Fruit fly (Drosophila melanogaster) whole organism, embryonic: ENCODE measurements around the gene CG3408.

Experiments
- Abd-B ChIP-seq: fragments of 200-800 bp; sonication (Bioruptor generic); optimal IDR thresholded peaks from 2 replicates; lab custom pipeline; 2018; ENCODE audit warnings: missing biosample characterization, mild to moderate bottlenecking, missing genetic modification characterization, moderate library complexity
- Atf6 ChIP-seq: fragments of 200-800 bp; sonication (Bioruptor generic); IDR thresholded peaks from 2 replicates; pipeline ENCODE4 v1.3.6; 2022; ENCODE audit warnings: missing biosample characterization, missing genetic modification characterization
- Awh ChIP-seq: fragments of 200-800 bp; sonication (Bioruptor generic); IDR thresholded peaks from 2 replicates; pipeline ENCODE4, ENCODE4 v1.3.6; 2022; ENCODE audit warnings: missing biosample characterization, missing genetic modification characterization
- B-H1 ChIP-seq: fragments of 200-800 bp; sonication (Bioruptor generic); IDR thresholded peaks from 3 replicates; pipeline ENCODE4 v1.3.6; 2022; ENCODE audit warnings: missing biosample characterization, missing genetic modification characterization
- BtbVII ChIP-seq: fragments of 200-800 bp; sonication (Bioruptor generic); optimal IDR thresholded peaks from 3 replicates; lab custom pipeline; 2017; ENCODE audit warnings: missing biosample characterization, mild to moderate bottlenecking, missing genetic modification characterization
- CG10543 ChIP-seq: fragments of 200-800 bp; sonication (Bioruptor generic); optimal IDR thresholded peaks from 3 replicates; lab custom pipeline; 2017; ENCODE audit warnings: missing biosample characterization, mild to moderate bottlenecking, missing genetic modification characterization, moderate library complexity
- CG12219 ChIP-seq: fragments of 200-800 bp; sonication (Bioruptor generic); optimal IDR thresholded peaks from 3 replicates; lab custom pipeline; 2018; ENCODE audit warnings: missing biosample characterization, mild to moderate bottlenecking, missing genetic modification characterization
- CG13287 ChIP-seq: fragments of 200-800 bp; sonication (Bioruptor generic); IDR thresholded peaks from 2 replicates; pipeline ENCODE4 v1.3.6; 2022; ENCODE audit warnings: missing biosample characterization, missing genetic modification characterization; ENCODE audit not compliant: partially characterized antibody
- CG13894 ChIP-seq: fragments of 200-800 bp; sonication (Bioruptor generic); optimal IDR thresholded peaks from 3 replicates; lab custom pipeline; 2018; ENCODE audit warnings: missing biosample characterization, mild to moderate bottlenecking, missing genetic modification characterization, moderate library complexity
- CG15269 ChIP-seq: fragments of 200-800 bp; sonication (Bioruptor generic); optimal IDR thresholded peaks from 2 replicates; lab custom pipeline; 2018; ENCODE audit warnings: missing biosample characterization, mild to moderate bottlenecking, missing genetic modification characterization, moderate library complexity
- CG16863 ChIP-seq: fragments of 200-800 bp; sonication (Bioruptor generic); optimal IDR thresholded peaks from 3 replicates; lab custom pipeline; 2016; ENCODE audit warnings: missing biosample characterization, missing genetic modification characterization
- CG17568 ChIP-seq: fragments of 200-800 bp; sonication (Bioruptor generic); optimal IDR thresholded peaks from 2 replicates; lab custom pipeline; 2018; ENCODE audit warnings: missing biosample characterization, mild to moderate bottlenecking, missing genetic modification characterization, moderate library complexity
- CG2120 ChIP-seq: fragments of 200-800 bp; sonication (Bioruptor generic); optimal IDR thresholded peaks from 3 replicates; lab custom pipeline; 2016; ENCODE audit warnings: missing biosample characterization, missing genetic modification characterization
- CG2199 ChIP-seq: fragments of 200-800 bp; sonication (Bioruptor generic); IDR thresholded peaks from 3 replicates; pipeline ENCODE4 v1.3.6; 2022; ENCODE audit warnings: missing biosample characterization, missing genetic modification characterization
- CG3407 ChIP-seq: fragments of 200-800 bp; sonication (Bioruptor generic); optimal IDR thresholded peaks from 2 replicates; lab custom pipeline; 2018; ENCODE audit warnings: missing biosample characterization, mild to moderate bottlenecking, missing genetic modification characterization
- CG4282 ChIP-seq: fragments of 200-800 bp; sonication (Bioruptor generic); optimal IDR thresholded peaks from 2 replicates; lab custom pipeline; 2016; ENCODE audit warnings: missing biosample characterization, missing genetic modification characterization
- CG7357 ChIP-seq: fragments of 200-800 bp; sonication (Bioruptor generic); IDR thresholded peaks from 3 replicates; pipeline ENCODE4 v1.3.6; 2022; ENCODE audit warnings: missing biosample characterization, missing genetic modification characterization
- CG7556 ChIP-seq: fragments of 200-800 bp; sonication (Bioruptor generic); optimal IDR thresholded peaks from 2 replicates; lab custom pipeline; 2017; ENCODE audit warnings: missing biosample characterization, mild to moderate bottlenecking, missing genetic modification characterization
- CG7839 ChIP-seq: fragments of 200-800 bp; sonication (Bioruptor generic); optimal IDR thresholded peaks from 3 replicates; lab custom pipeline; 2018; ENCODE audit warnings: missing biosample characterization, mild to moderate bottlenecking, missing genetic modification characterization, moderate library complexity
- CG8089 ChIP-seq: fragments of 200-800 bp; sonication (Bioruptor generic); optimal IDR thresholded peaks from 3 replicates; lab custom pipeline; 2016; ENCODE audit warnings: missing biosample characterization, missing genetic modification characterization
- CG8281 ChIP-seq: fragments of 200-800 bp; sonication (Bioruptor generic); optimal IDR thresholded peaks from 2 replicates; lab custom pipeline; 2018; ENCODE audit warnings: missing biosample characterization, mild to moderate bottlenecking, missing genetic modification characterization, moderate library complexity
- CG8290 ChIP-seq, 3 experiments: fragments of 200-800 bp; sonication (Bioruptor generic); optimal IDR thresholded peaks; 2 replicates each; lab custom pipeline; 2016 to 2019; ENCODE audit warnings: missing biosample characterization in 3 of 3, missing genetic modification characterization in 3 of 3, mild to moderate bottlenecking in 2 of 3, moderate library complexity in 1 of 3
- CG8388 ChIP-seq: fragments of 200-800 bp; sonication (Bioruptor generic); optimal IDR thresholded peaks from 2 replicates; lab custom pipeline; 2019; ENCODE audit warnings: missing biosample characterization, mild to moderate bottlenecking, missing genetic modification characterization, moderate library complexity
- CG9932 ChIP-seq: fragments of 200-800 bp; sonication (Bioruptor generic); IDR thresholded peaks from 2 replicates; pipeline ENCODE4 v1.3.6; 2022; ENCODE audit warnings: missing biosample characterization, missing genetic modification characterization
- CoRest ChIP-seq: fragments of 200-800 bp; sonication (Bioruptor generic); optimal IDR thresholded peaks from 3 replicates; lab custom pipeline; 2018; ENCODE audit warnings: missing biosample characterization, mild to moderate bottlenecking, missing genetic modification characterization, moderate library complexity
- CrebB ChIP-seq: fragments of 200-800 bp; sonication (Bioruptor generic); optimal IDR thresholded peaks from 3 replicates; lab custom pipeline; 2018; ENCODE audit warnings: missing biosample characterization, mild to moderate bottlenecking, missing genetic modification characterization
- Nf-YB ChIP-seq: fragments of 200-800 bp; sonication (Bioruptor generic); optimal IDR thresholded peaks from 3 replicates; lab custom pipeline; 2019; ENCODE audit warnings: missing biosample characterization, mild to moderate bottlenecking, missing genetic modification characterization, moderate library complexity
- Poxn ChIP-seq: fragments of 200-800 bp; sonication (Bioruptor generic); IDR thresholded peaks from 2 replicates; pipeline ENCODE4 v1.3.6; 2022; ENCODE audit warnings: missing biosample characterization, missing genetic modification characterization
- Rfx ChIP-seq: fragments of 200-800 bp; sonication (Bioruptor generic); IDR thresholded peaks from 2 replicates; pipeline ENCODE4 v1.3.6; 2022; ENCODE audit warnings: missing biosample characterization, missing genetic modification characterization
- Rx ChIP-seq: fragments of 200-800 bp; sonication (Bioruptor generic); IDR thresholded peaks from 2 replicates; pipeline ENCODE4 v1.3.6; 2022; ENCODE audit warnings: missing biosample characterization, missing genetic modification characterization
- YL-1 ChIP-seq: fragments of 200-800 bp; sonication (Bioruptor generic); optimal IDR thresholded peaks from 3 replicates; lab custom pipeline; 2017; ENCODE audit warnings: missing biosample characterization, mild to moderate bottlenecking, missing genetic modification characterization
- en ChIP-seq: fragments of 200-800 bp; sonication (Bioruptor generic); optimal IDR thresholded peaks from 2 replicates; lab custom pipeline; 2016; ENCODE audit warnings: missing biosample characterization, missing genetic modification characterization
- fd3F ChIP-seq: fragments of 200-800 bp; sonication (Bioruptor generic); optimal IDR thresholded peaks from 2 replicates; lab custom pipeline; 2018; ENCODE audit warnings: missing biosample characterization, mild to moderate bottlenecking, missing genetic modification characterization, moderate library complexity
- gcm ChIP-seq: fragments of 200-800 bp; sonication (Bioruptor generic); optimal IDR thresholded peaks from 2 replicates; lab custom pipeline; 2019; ENCODE audit warnings: missing biosample characterization, mild to moderate bottlenecking, missing genetic modification characterization, moderate library complexity
- ham ChIP-seq: fragments of 200-800 bp; sonication (Bioruptor generic); IDR thresholded peaks from 2 replicates; pipeline ENCODE4 v1.3.6; 2022; ENCODE audit warnings: missing biosample characterization, missing genetic modification characterization
- jing ChIP-seq: fragments of 200-800 bp; sonication (Bioruptor generic); optimal IDR thresholded peaks from 2 replicates; lab custom pipeline; 2018; ENCODE audit warnings: missing biosample characterization, mild to moderate bottlenecking, missing genetic modification characterization
- kni ChIP-seq: fragments of 200-800 bp; sonication (Bioruptor generic); optimal IDR thresholded peaks from 3 replicates; lab custom pipeline; 2017; ENCODE audit warnings: mild to moderate bottlenecking, missing biosample characterization, missing genetic modification reagents, missing genetic modification characterization
- knrl ChIP-seq: fragments of 200-800 bp; sonication (Bioruptor generic); IDR thresholded peaks from 3 replicates; pipeline ENCODE4 v1.3.6; 2022; ENCODE audit warnings: missing biosample characterization, missing genetic modification characterization; ENCODE audit not compliant: partially characterized antibody
- lbe ChIP-seq: fragments of 200-800 bp; sonication (Bioruptor generic); optimal IDR thresholded peaks from 2 replicates; lab custom pipeline; 2016; ENCODE audit warnings: missing biosample characterization, mild to moderate bottlenecking, missing genetic modification characterization
- lmd ChIP-seq: fragments of 200-800 bp; sonication (Bioruptor generic); IDR thresholded peaks from 2 replicates; pipeline ENCODE4 v1.3.6; 2022; ENCODE audit warnings: missing biosample characterization, missing genetic modification characterization
- p53 ChIP-seq: fragments of 200-800 bp; sonication (Bioruptor generic); optimal IDR thresholded peaks from 2 replicates; lab custom pipeline; 2016; ENCODE audit warnings: missing biosample characterization, missing genetic modification characterization
- peb ChIP-seq: fragments of 200-800 bp; sonication (Bioruptor generic); IDR thresholded peaks from 2 replicates; pipeline ENCODE4 v1.3.6; 2022; ENCODE audit warnings: missing biosample characterization, missing genetic modification characterization
- pnt ChIP-seq: fragments of 200-800 bp; sonication (Bioruptor generic); optimal IDR thresholded peaks from 3 replicates; lab custom pipeline; 2016; ENCODE audit warnings: missing biosample characterization, missing genetic modification characterization
- psq ChIP-seq: fragments of 200-800 bp; sonication (Bioruptor generic); optimal IDR thresholded peaks from 2 replicates; lab custom pipeline; 2017; ENCODE audit warnings: missing biosample characterization, missing genetic modification characterization
- repo ChIP-seq: fragments of 200-800 bp; sonication (Bioruptor generic); optimal IDR thresholded peaks from 2 replicates; lab custom pipeline; 2016; ENCODE audit warnings: missing biosample characterization, missing genetic modification characterization
- rib ChIP-seq: fragments of 200-800 bp; sonication (Bioruptor generic); IDR thresholded peaks from 2 replicates; pipeline ENCODE4 v1.3.6; 2022; ENCODE audit warnings: missing biosample characterization, missing genetic modification characterization
- stwl ChIP-seq: fragments of 200-800 bp; sonication (Bioruptor generic); optimal IDR thresholded peaks from 3 replicates; lab custom pipeline; 2018; ENCODE audit warnings: missing biosample characterization, mild to moderate bottlenecking, missing genetic modification characterization, moderate library complexity
- unc-4 ChIP-seq: fragments of 200-800 bp; sonication (Bioruptor generic); IDR thresholded peaks from 2 replicates; pipeline ENCODE4 v1.3.6; 2022; ENCODE audit warnings: missing biosample characterization, missing genetic modification characterization; ENCODE audit not compliant: partially characterized antibody
- wdn ChIP-seq: fragments of 200-800 bp; sonication (Bioruptor generic); IDR thresholded peaks from 2 replicates; pipeline ENCODE4 v1.3.6; 2022; ENCODE audit warnings: missing biosample characterization, missing genetic modification characterization

Gene CG3408

dm6 chr3L:9462247-9462769 is 47.1 kb downstream of the CG3408 start (continued):
- TF ChIP-seq Nf-YB = peak; percentile 79
- peak; percentile 79 for TF ChIP-seq CG10543 (GFP tag; lab: Kevin White, UChicago)
- peak; percentile 90 for TF ChIP-seq CG15269 (tag; lab: Kevin White, UChicago)
- peak; percentile 60 for TF ChIP-seq p53 (GFP tag; lab: Kevin White, UChicago)
- no peak for TF ChIP-seq CG4282
- peak; percentile 82 for TF ChIP-seq lbe
- 0 out of 2 replicates have a peak, but pooled peaks have one; percentile 38 for TF ChIP-seq peb (GFP tag; lab: Robert Waterston, UW)
- TF ChIP-seq Rfx (GFP tag; lab: Robert Waterston, UW) = peak; percentile 82
- TF ChIP-seq ham (GFP tag; lab: Robert Waterston, UW) = 0 out of 2 replicates have a peak, but pooled peaks have one; percentile 34
- TF ChIP-seq CG8388 (GFP tag; lab: Kevin White, UChicago) = peak; percentile 94
- TF ChIP-seq CG16863 (GFP tag; lab: Kevin White, UChicago) = peak; percentile 71
- TF ChIP-seq Awh = peak; percentile 31; the same call in 1 of the 2 replicates
- TF ChIP-seq CG13894 (tag; lab: Kevin White, UChicago) = peak; percentile 84
- peak; percentile 52 for TF ChIP-seq YL-1
- peak; percentile 89 for TF ChIP-seq CG12219
- TF ChIP-seq CG8290 (GFP tag; optimal IDR thresholded peaks at IDR 0.05; lab: Kevin White, UChicago) = peak; percentile 75
- peak; percentile 54 to 77 for TF ChIP-seq CG8290 (tag; optimal IDR thresholded peaks at IDR 0.05; lab: Kevin White, UChicago)
- TF ChIP-seq Rx = peak; percentile 69
- peak; percentile 16; the same call in 1 of the 2 replicates for TF ChIP-seq CG13287
- TF ChIP-seq wdn (GFP tag; lab: Robert Waterston, UW) = peak; percentile 50
- TF ChIP-seq Poxn = no peak
- TF ChIP-seq fd3F (GFP tag; lab: Kevin White, UChicago) = peak; percentile 76
- TF ChIP-seq CoRest (tag; lab: Kevin White, UChicago) = peak; percentile 92
- peak; percentile 34 for TF ChIP-seq repo (GFP tag; lab: Kevin White, UChicago)
- peak; percentile 90 for TF ChIP-seq BtbVII (GFP tag; lab: Kevin White, UChicago)
- TF ChIP-seq CG2120 (GFP tag; lab: Kevin White, UChicago) = peak; percentile 82
- TF ChIP-seq pnt = peak; percentile 64
- peak; percentile 12 for TF ChIP-seq stwl (tag; lab: Kevin White, UChicago)
- TF ChIP-seq CG3407 (GFP tag; lab: Kevin White, UChicago) = peak; percentile 87
- peak; percentile 91 for TF ChIP-seq CG7839 (tag; lab: Kevin White, UChicago)
- peak; percentile 74 for TF ChIP-seq CG8281 (tag; lab: Kevin White, UChicago)
- peak; percentile 80 for TF ChIP-seq CrebB (tag; lab: Kevin White, UChicago)
- TF ChIP-seq CG7357 (GFP tag; lab: Robert Waterston, UW) = peak; percentile 64; the same call in 2 of the 3 replicates
- peak; percentile 75 for TF ChIP-seq B-H1
- TF ChIP-seq lmd (GFP tag; lab: Robert Waterston, UW) = peak; percentile 72
- peak; percentile 96 for TF ChIP-seq CG7556
- TF ChIP-seq psq (GFP tag; lab: Kevin White, UChicago) = peak; percentile 44
- TF ChIP-seq CG17568 = peak; percentile 83
- peak; percentile 29 for TF ChIP-seq CG8089 (GFP tag; lab: Kevin White, UChicago)
- peak; percentile 24 for TF ChIP-seq jing (GFP tag; lab: Kevin White, UChicago)
- no peak for TF ChIP-seq rib
- TF ChIP-seq knrl (GFP tag; lab: Robert Waterston, UW) = no peak
- peak; percentile 95 for TF ChIP-seq gcm
- TF ChIP-seq kni (GFP tag; lab: Kevin White, UChicago) = peak; percentile 31
- TF ChIP-seq Atf6 (GFP tag; lab: Robert Waterston, UW) = peak; percentile 73; the same call in 1 of the 2 replicates
- TF ChIP-seq Abd-B (GFP tag; lab: Kevin White, UChicago) = peak; percentile 59
- no peak for TF ChIP-seq unc-4 (GFP tag; lab: Robert Waterston, UW)
- peak; percentile 90; the same call in 2 of the 3 replicates for TF ChIP-seq CG2199 (GFP tag; lab: Robert Waterston, UW)
- TF ChIP-seq CG9932 (GFP tag; lab: Robert Waterston, UW) = peak; percentile 45
- TF ChIP-seq en (GFP tag; lab: Kevin White, UChicago) = peak; percentile 71
